Worm (Caenorhabditis elegans): Measurements from ENCODE around the gene appg-2.

ce11 chrII:8751686-8752085, 49.2 kb upstream of the appg-2 start, which contains the start of gene atf-2:
- TF ChIP-seq sptf-2 (GFP tag; optimal IDR thresholded peaks at IDR 0.05) (no peak), snpc-3.4 (tag; optimal IDR thresholded peaks at IDR 0.05) (no peak), ceh-40 (GFP tag; IDR thresholded peaks at IDR 0.05) (no peak), ztf-6 (GFP tag; IDR thresholded peaks at IDR 0.05) (no peak), ekl-4 (GFP tag; IDR thresholded peaks at IDR 0.05) (no peak), madf-8 (GFP tag; conservative IDR thresholded peaks at IDR 0.05) (no peak), attf-6 (GFP tag; IDR thresholded peaks at IDR 0.05) (no peak), snpc-4 (GFP tag; optimal IDR thresholded peaks at IDR 0.05) (no peak), snpc-4 (tag; optimal IDR thresholded peaks at IDR 0.05) (no peak), pha-4 (tag; optimal IDR thresholded peaks at IDR 0.05) (no peak)
